Fruit fly (Drosophila melanogaster) whole organism, pupa: ENCODE data around the gene CG31441.

Experiments
- CG10348 ChIP-seq: fragments of 200-800 bp; sonication (Bioruptor generic); IDR thresholded peaks from 2 replicates; pipeline ENCODE4 v1.3.6; 2022; ENCODE audit warnings: missing biosample characterization, missing genetic modification characterization
- CG12605 ChIP-seq: fragments of 200-800 bp; sonication (Bioruptor generic); IDR thresholded peaks from 2 replicates; pipeline ENCODE4 v1.3.6; 2022; ENCODE audit warnings: missing biosample characterization, missing genetic modification characterization
- CG13204 ChIP-seq: fragments of 200-800 bp; sonication (Bioruptor generic); optimal IDR thresholded peaks from 2 replicates; lab custom pipeline; 2018; ENCODE audit warnings: missing biosample characterization, mild to moderate bottlenecking, missing genetic modification characterization, moderate library complexity
- CG14655 ChIP-seq: fragments of 200-800 bp; sonication (Bioruptor generic); optimal IDR thresholded peaks from 3 replicates; lab custom pipeline; 2017; ENCODE audit warnings: mild to moderate bottlenecking, missing biosample characterization, missing genetic modification reagents, missing genetic modification characterization
- CG15710 ChIP-seq: fragments of 200-800 bp; sonication (Bioruptor generic); optimal IDR thresholded peaks from 2 replicates; lab custom pipeline; 2018; ENCODE audit warnings: missing biosample characterization, mild to moderate bottlenecking, missing genetic modification characterization, moderate library complexity
- CG17806 ChIP-seq: fragments of 200-800 bp; sonication (Bioruptor generic); optimal IDR thresholded peaks from 2 replicates; lab custom pipeline; 2018; ENCODE audit warnings: missing biosample characterization, mild to moderate bottlenecking, missing genetic modification characterization, moderate library complexity
- CG32121 ChIP-seq: fragments of 200-800 bp; sonication (Bioruptor generic); IDR thresholded peaks from 2 replicates; pipeline ENCODE4 v1.3.6; 2022; ENCODE audit warnings: missing biosample characterization, missing genetic modification characterization
- CG34367 ChIP-seq: fragments of 200-800 bp; sonication (Bioruptor generic); optimal IDR thresholded peaks from 2 replicates; lab custom pipeline; 2018; ENCODE audit warnings: missing biosample characterization, mild to moderate bottlenecking, missing genetic modification characterization
- CG4496 ChIP-seq: fragments of 200-800 bp; sonication (Bioruptor generic); IDR thresholded peaks from 3 replicates; pipeline ENCODE4 v1.3.6; 2022; ENCODE audit warnings: missing biosample characterization, missing genetic modification characterization
- CG8159 ChIP-seq: fragments of 200-800 bp; sonication (Bioruptor generic); optimal IDR thresholded peaks from 3 replicates; lab custom pipeline; 2018; ENCODE audit warnings: missing biosample characterization, mild to moderate bottlenecking, missing genetic modification characterization, moderate library complexity
- CG8301 ChIP-seq: fragments of 200-800 bp; sonication (Bioruptor generic); optimal IDR thresholded peaks from 2 replicates; lab custom pipeline; 2018; ENCODE audit warnings: missing biosample characterization, mild to moderate bottlenecking, missing genetic modification characterization
- CG9948 ChIP-seq: fragments of 200-800 bp; sonication (Bioruptor generic); optimal IDR thresholded peaks from 2 replicates; lab custom pipeline; 2018; ENCODE audit warnings: missing biosample characterization, mild to moderate bottlenecking, missing genetic modification characterization, moderate library complexity
- D1 ChIP-seq: fragments of 200-800 bp; sonication (Bioruptor generic); optimal IDR thresholded peaks from 2 replicates; lab custom pipeline; 2018; ENCODE audit warnings: missing biosample characterization, mild to moderate bottlenecking, missing genetic modification characterization, moderate library complexity
- EcR ChIP-seq: fragments of 200-800 bp; sonication (Bioruptor generic); optimal IDR thresholded peaks from 3 replicates; lab custom pipeline; 2019; ENCODE audit warnings: missing biosample characterization, missing genetic modification characterization, mild to moderate bottlenecking, moderate library complexity, missing genetic modification reagents
- Ets98B ChIP-seq: fragments of 200-800 bp; sonication (Bioruptor generic); IDR thresholded peaks from 2 replicates; pipeline ENCODE4 v1.3.6; 2022; ENCODE audit warnings: missing biosample characterization, missing genetic modification characterization
- Pif1A ChIP-seq: fragments of 200-800 bp; sonication (Bioruptor generic); optimal IDR thresholded peaks from 3 replicates; lab custom pipeline; 2016; ENCODE audit warnings: missing biosample characterization, missing genetic modification characterization
- Pif1B ChIP-seq: fragments of 200-800 bp; sonication (Bioruptor generic); optimal IDR thresholded peaks from 3 replicates; lab custom pipeline; 2016; ENCODE audit warnings: missing biosample characterization, missing genetic modification characterization
- Snoo ChIP-seq: fragments of 200-800 bp; sonication (Bioruptor generic); optimal IDR thresholded peaks from 3 replicates; lab custom pipeline; 2017; ENCODE audit warnings: missing biosample characterization, mild to moderate bottlenecking, missing genetic modification characterization, inconsistent platforms
- fd96Ca ChIP-seq: fragments of 200-800 bp; sonication (Bioruptor generic); IDR thresholded peaks from 3 replicates; pipeline ENCODE4 v1.3.6; 2022; ENCODE audit warnings: missing biosample characterization, missing genetic modification characterization
- gl ChIP-seq: fragments of 200-800 bp; sonication (Bioruptor generic); optimal IDR thresholded peaks from 2 replicates; lab custom pipeline; 2018; ENCODE audit warnings: missing biosample characterization, mild to moderate bottlenecking, missing genetic modification characterization
- rn ChIP-seq: fragments of 200-800 bp; sonication (Bioruptor generic); IDR thresholded peaks from 2 replicates; pipeline ENCODE4 v1.3.6; 2022; ENCODE audit warnings: missing biosample characterization, missing genetic modification characterization

The CG31441 gene

dm6 chr3R:11236041-11236440 is at the start of gene CG31441:
CG31441 (plus strand) TSS chr3R:11236286.
- no peak for TF ChIP-seq CG34367 (tag; lab: Kevin White, UChicago)
- no peak for TF ChIP-seq gl
- no peak for TF ChIP-seq CG9948 (tag; lab: Kevin White, UChicago)
- TF ChIP-seq D1 (tag; lab: Kevin White, UChicago) = no peak
- TF ChIP-seq Ets98B (GFP tag; lab: Robert Waterston, UW) = no peak
- TF ChIP-seq CG14655 (GFP tag; lab: Kevin White, UChicago) = no peak
- no peak for TF ChIP-seq CG13204 (GFP tag; lab: Kevin White, UChicago)
- no peak for TF ChIP-seq CG15710
- TF ChIP-seq rn (GFP tag; lab: Robert Waterston, UW) = no peak
- no peak for TF ChIP-seq fd96Ca
- no peak for TF ChIP-seq CG8301 (tag; lab: Kevin White, UChicago)
- no peak for TF ChIP-seq Snoo (tag; lab: Kevin White, UChicago)
- no peak for TF ChIP-seq CG4496 (GFP tag; lab: Robert Waterston, UW)
- TF ChIP-seq Pif1B = no peak
- TF ChIP-seq CG32121 = no peak
- TF ChIP-seq EcR (GFP tag; lab: Kevin White, UChicago) = no peak
- no peak for TF ChIP-seq CG12605 (GFP tag; lab: Robert Waterston, UW)
- no peak for TF ChIP-seq CG17806
- TF ChIP-seq, all 21 proteins: peak for 0

dm6 chr3R:11195792-11196191 is 40.3 kb upstream of the CG31441 start, which contains the start of gene CG18577:
CG18577 (plus strand) TSS chr3R:11196092.
- TF ChIP-seq CG4496 (GFP tag; lab: Robert Waterston, UW) (no peak), CG13204 (GFP tag; lab: Kevin White, UChicago) (no peak), CG34367 (tag; lab: Kevin White, UChicago) (no peak), CG10348 (GFP tag; lab: Robert Waterston, UW) (no peak), CG32121 (no peak), CG12605 (GFP tag; lab: Robert Waterston, UW) (no peak), rn (GFP tag; lab: Robert Waterston, UW) (no peak), CG14655 (GFP tag; lab: Kevin White, UChicago) (no peak), Pif1A (no peak), fd96Ca (no peak), EcR (GFP tag; lab: Kevin White, UChicago) (no peak), CG17806 (no peak)

- TF ChIP-seq CG34367 (tag; lab: Kevin White, UChicago) (peak; percentile 96), CG9948 (tag; lab: Kevin White, UChicago) (peak; percentile 100), CG14655 (GFP tag; lab: Kevin White, UChicago) (peak; percentile 100), Ets98B (GFP tag; lab: Robert Waterston, UW) (peak; percentile 95), Snoo (tag; lab: Kevin White, UChicago) (peak; percentile 99), CG32121 (peak; percentile 99), EcR (GFP tag; lab: Kevin White, UChicago) (peak; percentile 97), CG13204 (GFP tag; lab: Kevin White, UChicago) (peak; percentile 86), rn (GFP tag; lab: Robert Waterston, UW) (peak; percentile 97), CG17806 (peak; percentile 98), CG8301 (tag; lab: Kevin White, UChicago) (peak; percentile 99), CG4496 (GFP tag; lab: Robert Waterston, UW) (peak; percentile 97), fd96Ca (no peak), CG8159 (tag; lab: Kevin White, UChicago) (peak; percentile 99), CG15710 (peak; percentile 99), CG12605 (GFP tag; lab: Robert Waterston, UW) (peak; percentile 94), CG10348 (GFP tag; lab: Robert Waterston, UW) (peak; percentile 97), Pif1B (peak; percentile 93), gl (peak; percentile 89), D1 (tag; lab: Kevin White, UChicago) (peak; percentile 99), Pif1A (peak; percentile 44)
Measured at dm6 chr3R:11196648-11197388, 39.3 kb upstream of the CG31441 start.

- TF ChIP-seq CG12605 (GFP tag; lab: Robert Waterston, UW) (no peak), fd96Ca (peak; percentile 93)
Measured at dm6 chr3R:11197389-11197716, 38.7 kb upstream of the CG31441 start, which contains the start of gene cu. cu (plus strand) TSS chr3R:11197592.

dm6 chr3R:11198062-11198472 is 38.0 kb upstream of the CG31441 start:
- peak; percentile 47; the same call in 1 of the 3 replicates for TF ChIP-seq fd96Ca
- 0 out of 2 replicates have a peak, but pooled peaks have one; percentile 14 for TF ChIP-seq CG32121
- no peak for TF ChIP-seq D1 (tag; lab: Kevin White, UChicago)
- TF ChIP-seq Pif1A = no peak
- TF ChIP-seq CG12605 (GFP tag; lab: Robert Waterston, UW) = 0 out of 2 replicates have a peak, but pooled peaks have one; percentile 35
- 0 out of 3 replicates have a peak, but pooled peaks have one; percentile 11 for TF ChIP-seq CG4496 (GFP tag; lab: Robert Waterston, UW)

- peak; percentile 29 for TF ChIP-seq Snoo (tag; lab: Kevin White, UChicago)
- no peak for TF ChIP-seq Ets98B (GFP tag; lab: Robert Waterston, UW)
Measured at dm6 chr3R:11199227-11199835, 36.8 kb upstream of the CG31441 start.
